Worm (Caenorhabditis elegans): ENCODE measurements around the gene C09B9.2.

ce11 chrIV:4995842-4996241, 33.2 kb upstream of the C09B9.2 start, which contains the start of gene ssq-2:
- TF ChIP-seq him-1 (tag; optimal IDR thresholded peaks at IDR 0.05) (no peak), dao-5 (tag; optimal IDR thresholded peaks at IDR 0.05) (no peak), W03F9.2 (tag; optimal IDR thresholded peaks at IDR 0.05) (no peak)

Data from whole organism, L4/young adult.